Worm (Caenorhabditis elegans): Measurements from ENCODE around the gene F57A10.2.

DNA sequence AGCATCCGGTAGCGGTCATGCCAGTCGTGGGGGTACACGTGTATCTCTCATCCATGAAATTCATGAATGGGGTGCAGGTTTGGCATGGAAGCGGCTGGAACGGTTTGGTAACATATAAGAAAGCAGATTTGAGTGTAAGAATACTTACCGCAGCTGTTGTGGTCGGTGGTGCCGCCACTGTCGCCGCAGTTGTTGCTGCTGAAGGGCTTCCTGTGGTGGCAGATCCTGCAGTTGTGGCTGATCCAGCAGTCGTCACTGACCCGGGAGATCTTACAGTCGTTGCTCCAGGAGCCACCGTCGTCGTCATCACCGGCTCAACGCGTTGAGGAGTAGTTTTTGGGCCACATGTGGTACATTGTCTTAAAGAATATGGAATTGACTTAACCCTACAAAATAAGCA is 33.4 kb upstream of the F57A10.2 start:
- TF ChIP-seq med-1 (GFP tag; optimal IDR thresholded peaks at IDR 0.05; ENCODE audit: insufficient read depth) (no peak), flt-1 (GFP tag; IDR thresholded peaks at IDR 0.05) (no peak), ref-1 (GFP tag; conservative IDR thresholded peaks at IDR 0.05) (no peak), ztf-29 (GFP tag; IDR thresholded peaks at IDR 0.05) (no peak), klf-2 (GFP tag; conservative IDR thresholded peaks at IDR 0.05) (no peak)

Data from whole organism, midembryonic.